Worm (Caenorhabditis elegans) whole organism, early embryonic: ENCODE measurements around the gene Y43F8C.13.

Source experiments
- ceh-13 ChIP-seq: fragments of 200-800 bp; sonication (Bioruptor generic); optimal IDR thresholded peaks from 2 replicates; lab custom pipeline; 2018; ENCODE audit warnings: mild to moderate bottlenecking, missing genetic modification characterization, missing compliant biosample characterization
- ceh-36 ChIP-seq: sonication (generic microtip); optimal IDR thresholded peaks from 2 replicates; lab custom pipeline; 2016; ENCODE audit warnings: missing genetic modification characterization, inconsistent platforms, missing compliant biosample characterization
- tra-4 ChIP-seq: sonication (generic microtip); optimal IDR thresholded peaks from 2 replicates; lab custom pipeline; 2017; ENCODE audit warnings: missing genetic modification characterization, missing compliant biosample characterization

ce11 chrV:19741034-19741433 lies 43.8 kb upstream of the Y43F8C.13 start, which contains the start of gene W04E12.2:
- no peak for TF ChIP-seq ceh-36
- TF ChIP-seq ceh-13 (GFP tag; lab: Kevin White, UChicago): no peak
- no peak for TF ChIP-seq tra-4
